Worm (Caenorhabditis elegans): ENCODE data around the gene T11G6.2.

ce11 chrIV:10858300-10859016 lies at the start of gene T11G6.2, which contains the start of gene hars-1:
- TF ChIP-seq ref-1 (GFP tag; conservative IDR thresholded peaks at IDR 0.05) = no peak
- no peak for TF ChIP-seq flt-1 (GFP tag; IDR thresholded peaks at IDR 0.05)
- no peak for TF ChIP-seq klf-2 (GFP tag; conservative IDR thresholded peaks at IDR 0.05)
- TF ChIP-seq tab-1 (GFP tag; IDR thresholded peaks at IDR 0.05) = no peak
- TF ChIP-seq T22C8.4 (GFP tag; IDR thresholded peaks at IDR 0.05) = no peak

All from whole organism, midembryonic.